Worm (Caenorhabditis elegans) whole organism, mixed stage, embryonic: ENCODE measurements around the gene daf-22.

Source experiments
- M03D4.4 ChIP-seq: sonication (generic microtip); optimal IDR thresholded peaks from 2 replicates; lab custom pipeline; 2017; ENCODE audit warnings: mild to moderate bottlenecking, missing genetic modification characterization, missing compliant biosample characterization
- blmp-1 ChIP-seq: fragments of 150-350 bp; optimal IDR thresholded peaks from 2 replicates; lab custom pipeline; 2014; ENCODE audit warnings: missing biosample characterization, missing genetic modification characterization
- ceh-39 ChIP-seq: fragments of 150-350 bp; optimal IDR thresholded peaks from 2 replicates; lab custom pipeline; 2014; ENCODE audit warnings: missing biosample characterization, missing genetic modification characterization
- ceh-43 ChIP-seq: fragments of 200-800 bp; sonication (Bioruptor generic); optimal IDR thresholded peaks from 2 replicates; lab custom pipeline; 2018; ENCODE audit warnings: mild to moderate bottlenecking, missing genetic modification characterization, moderate library complexity, missing compliant biosample characterization
- ceh-83 ChIP-seq: fragments of 200-800 bp; sonication (Bioruptor generic); optimal IDR thresholded peaks from 2 replicates; lab custom pipeline; 2018; ENCODE audit warnings: mild to moderate bottlenecking, missing genetic modification characterization, missing compliant biosample characterization
- ces-1 ChIP-seq: fragments of 150-350 bp; optimal IDR thresholded peaks from 2 replicates; lab custom pipeline; 2014; ENCODE audit warnings: missing biosample characterization, missing genetic modification reagents, missing genetic modification characterization
- cnd-1 ChIP-seq: fragments of 200-800 bp; sonication (Bioruptor generic); optimal IDR thresholded peaks from 2 replicates; lab custom pipeline; 2018; ENCODE audit warnings: mild to moderate bottlenecking, missing genetic modification characterization, missing compliant biosample characterization
- drap-1 ChIP-seq: fragments of 200-800 bp; sonication (Bioruptor generic); optimal IDR thresholded peaks from 3 replicates; lab custom pipeline; 2018; ENCODE audit warnings: mild to moderate bottlenecking, missing genetic modification characterization, missing compliant biosample characterization
- elt-1 ChIP-seq: sonication (generic microtip); optimal IDR thresholded peaks from 2 replicates; lab custom pipeline; 2017; ENCODE audit warnings: missing genetic modification characterization, mild to moderate bottlenecking, missing compliant biosample characterization, antibody characterized with exemption, moderate library complexity, borderline replicate concordance; ENCODE audit not compliant: insufficient read depth
- flh-1 ChIP-seq: fragments of 200-800 bp; sonication (Bioruptor generic); optimal IDR thresholded peaks from 2 replicates; lab custom pipeline; 2018; ENCODE audit warnings: mild to moderate bottlenecking, missing genetic modification characterization, moderate library complexity, missing compliant biosample characterization
- ham-2 ChIP-seq: fragments of 200-800 bp; sonication (Bioruptor generic); optimal IDR thresholded peaks from 2 replicates; lab custom pipeline; 2018; ENCODE audit warnings: mild to moderate bottlenecking, missing genetic modification characterization, missing compliant biosample characterization
- hlh-1 ChIP-seq: fragments of 150-350 bp; optimal IDR thresholded peaks from 2 replicates; lab custom pipeline; 2014; ENCODE audit warnings: missing biosample characterization, missing genetic modification reagents, missing genetic modification characterization
- lin-13 ChIP-seq: fragments of 150-350 bp; optimal IDR thresholded peaks from 2 replicates; lab custom pipeline; 2014; ENCODE audit warnings: missing biosample characterization, missing genetic modification characterization
- lin-32 ChIP-seq: fragments of 200-800 bp; sonication (Bioruptor generic); optimal IDR thresholded peaks from 2 replicates; lab custom pipeline; 2018; ENCODE audit warnings: mild to moderate bottlenecking, missing genetic modification characterization, missing compliant biosample characterization
- lsy-2 ChIP-seq: fragments of 150-350 bp; optimal IDR thresholded peaks from 2 replicates; lab custom pipeline; 2014; ENCODE audit warnings: missing biosample characterization, missing genetic modification characterization
- mab-5 ChIP-seq: fragments of 150-350 bp; optimal IDR thresholded peaks from 2 replicates; lab custom pipeline; 2014; ENCODE audit warnings: missing biosample characterization, missing genetic modification characterization
- mep-1 ChIP-seq: fragments of 150-350 bp; optimal IDR thresholded peaks from 2 replicates; lab custom pipeline; 2017; ENCODE audit warnings: missing biosample characterization, missing genetic modification reagents, missing genetic modification characterization, inconsistent platforms
- mls-2 ChIP-seq: sonication (generic microtip); optimal IDR thresholded peaks from 2 replicates; lab custom pipeline; 2016; ENCODE audit warnings: mild to moderate bottlenecking, missing genetic modification characterization, moderate library complexity, missing compliant biosample characterization
- nhr-12 ChIP-seq: fragments of 150-350 bp; optimal IDR thresholded peaks from 2 replicates; lab custom pipeline; 2014; ENCODE audit warnings: missing biosample characterization, missing genetic modification characterization
- nhr-28 ChIP-seq: fragments of 150-350 bp; optimal IDR thresholded peaks from 2 replicates; lab custom pipeline; 2014; ENCODE audit warnings: missing biosample characterization, missing genetic modification characterization
- pha-4 ChIP-seq: fragments of 150-350 bp; optimal IDR thresholded peaks from 2 replicates; lab custom pipeline; 2018; ENCODE audit warnings: missing biosample characterization, missing genetic modification reagents, missing genetic modification characterization
- sem-2 ChIP-seq: fragments of 200-800 bp; sonication (Bioruptor generic); optimal IDR thresholded peaks from 2 replicates; lab custom pipeline; 2018; ENCODE audit warnings: mild to moderate bottlenecking, missing genetic modification characterization, missing compliant biosample characterization
- sptf-1 ChIP-seq: sonication (generic microtip); optimal IDR thresholded peaks from 2 replicates; lab custom pipeline; 2017; ENCODE audit warnings: mild to moderate bottlenecking, missing genetic modification characterization, moderate library complexity, missing compliant biosample characterization
- tbx-8 ChIP-seq: fragments of 200-800 bp; sonication (Bioruptor generic); optimal IDR thresholded peaks from 2 replicates; lab custom pipeline; 2018; ENCODE audit warnings: mild to moderate bottlenecking, missing genetic modification characterization, moderate library complexity, missing compliant biosample characterization
- unc-120 ChIP-seq: sonication (generic microtip); optimal IDR thresholded peaks from 2 replicates; lab custom pipeline; 2017; ENCODE audit warnings: missing genetic modification characterization, missing compliant biosample characterization; ENCODE audit not compliant: poor library complexity, severe bottlenecking
- unc-39 ChIP-seq: fragments of 150-350 bp; optimal IDR thresholded peaks from 2 replicates; lab custom pipeline; 2014; ENCODE audit warnings: missing biosample characterization, missing genetic modification characterization
- unc-62 ChIP-seq: fragments of 150-350 bp; optimal IDR thresholded peaks from 2 replicates; lab custom pipeline; 2014; ENCODE audit warnings: missing biosample characterization, missing genetic modification reagents, missing genetic modification characterization
- zip-8 ChIP-seq: fragments of 150-350 bp; optimal IDR thresholded peaks from 2 replicates; lab custom pipeline; 2014; ENCODE audit warnings: missing biosample characterization, missing genetic modification characterization

daf-22 gene

DNA sequence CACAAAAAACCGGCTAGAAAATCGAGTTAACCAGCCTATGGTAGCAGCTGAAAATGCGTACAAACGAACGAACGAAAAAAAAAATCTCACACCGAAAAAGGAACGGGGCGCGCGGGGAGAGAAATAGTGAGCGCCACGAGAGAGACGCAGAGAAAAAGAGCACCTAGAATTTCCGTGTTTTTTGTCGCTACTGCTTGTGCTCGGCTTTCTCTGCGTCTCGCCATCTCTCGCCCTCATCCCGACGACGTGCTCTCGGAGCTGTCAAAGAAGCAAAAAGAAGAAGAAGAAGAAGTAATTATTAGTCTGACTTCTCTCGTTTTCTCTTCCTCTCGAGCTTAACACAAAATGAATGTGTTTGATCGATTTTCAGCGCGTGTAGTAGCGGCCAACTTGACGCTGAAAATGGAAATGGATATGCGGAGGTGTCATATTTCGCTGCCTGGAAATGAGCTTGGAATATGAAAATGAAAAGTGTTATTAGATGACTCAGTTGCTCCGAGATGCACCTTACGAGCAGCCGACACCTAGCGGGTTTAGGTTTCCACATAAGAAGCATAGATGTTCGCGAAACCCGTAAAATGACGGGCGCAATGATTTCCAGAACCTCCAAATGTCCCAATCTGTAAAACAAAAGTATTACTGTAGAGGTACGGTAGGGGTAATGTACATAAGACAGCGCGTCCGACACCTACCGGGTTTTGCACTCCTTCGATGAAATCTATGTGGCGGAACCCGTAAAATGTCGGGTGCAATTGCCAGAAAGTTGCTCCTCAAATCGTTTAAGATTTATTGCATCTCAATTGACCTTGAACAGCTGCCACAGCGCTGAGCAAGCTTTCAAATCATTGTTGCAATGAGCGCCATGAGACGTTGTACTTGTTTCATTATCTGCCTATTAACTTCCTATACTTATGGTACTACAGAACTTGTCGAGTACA is 42.6 kb downstream of the daf-22 start, which contains the start of gene btb-14:
Gene btb-14, plus strand, starts transcription at position 839 of the 938 bp plus-strand sequence.
- TF ChIP-seq ceh-43 (no peak), unc-39 (tag; lab: Kevin White, UChicago) (peak; percentile 23), mab-5 (no peak), hlh-1 (tag; lab: Kevin White, UChicago) (peak; percentile 0), M03D4.4 (no peak), nhr-12 (tag; lab: Kevin White, UChicago) (no peak), unc-120 (tag; lab: Kevin White, UChicago) (no peak), nhr-28 (no peak)

DNA sequence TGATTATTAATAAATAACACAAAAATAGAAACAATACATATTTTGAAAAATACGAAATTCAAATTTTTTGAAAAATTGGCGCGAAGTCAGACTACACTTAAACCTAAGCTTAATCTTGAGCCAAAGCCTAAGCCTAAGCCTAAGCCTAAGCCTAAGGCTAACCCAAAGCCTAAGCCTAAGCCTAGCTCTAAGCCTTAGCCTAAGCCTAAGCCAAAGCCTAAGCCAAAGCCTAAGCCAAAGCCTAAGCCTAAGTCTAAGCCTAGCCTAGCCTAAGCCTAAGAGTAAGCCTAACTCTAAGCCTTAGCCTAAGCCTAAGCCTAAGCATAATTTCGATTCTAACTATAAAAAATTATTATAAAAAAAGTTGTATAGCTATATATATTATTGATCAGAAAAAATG is 44.6 kb downstream of the daf-22 start:
- TF ChIP-seq sem-2 (GFP tag; lab: Kevin White, UChicago) (no peak), mls-2 (tag; lab: Kevin White, UChicago) (no peak), zip-8 (no peak), lin-32 (GFP tag; lab: Kevin White, UChicago) (no peak), ham-2 (peak; percentile 12), mep-1 (tag; lab: Kevin White, UChicago) (no peak), elt-1 (tag; lab: Kevin White, UChicago) (no peak)

DNA sequence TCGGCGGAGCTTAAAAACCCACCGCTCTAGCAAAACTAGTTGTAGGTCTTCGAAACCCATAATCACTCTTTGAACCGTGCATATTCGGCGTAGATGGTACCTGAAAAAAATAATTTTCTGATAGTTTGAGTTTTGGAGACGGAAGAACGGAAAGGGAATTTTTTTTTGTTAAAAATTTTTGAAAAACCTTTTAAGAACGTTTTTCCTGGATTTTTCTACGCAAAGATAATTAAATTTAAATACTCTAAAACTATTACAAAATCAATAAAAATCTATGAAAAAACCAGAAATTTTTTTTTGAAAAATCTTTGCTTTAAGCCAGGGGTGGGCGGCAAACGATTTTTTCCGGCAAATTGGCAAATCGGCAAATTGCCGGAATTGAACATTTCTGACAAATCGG is 46.1 kb downstream of the daf-22 start, which contains the start of gene marc-5:
Gene marc-5, minus strand, starts transcription at position 101 of the 400 bp plus-strand sequence.
- no peak for TF ChIP-seq flh-1 (GFP tag; lab: Kevin White, UChicago)
- TF ChIP-seq unc-39 (tag; lab: Kevin White, UChicago): no peak
- no peak for TF ChIP-seq blmp-1 (tag; lab: Kevin White, UChicago)
- TF ChIP-seq lsy-2: no peak
- no peak for TF ChIP-seq unc-62

DNA sequence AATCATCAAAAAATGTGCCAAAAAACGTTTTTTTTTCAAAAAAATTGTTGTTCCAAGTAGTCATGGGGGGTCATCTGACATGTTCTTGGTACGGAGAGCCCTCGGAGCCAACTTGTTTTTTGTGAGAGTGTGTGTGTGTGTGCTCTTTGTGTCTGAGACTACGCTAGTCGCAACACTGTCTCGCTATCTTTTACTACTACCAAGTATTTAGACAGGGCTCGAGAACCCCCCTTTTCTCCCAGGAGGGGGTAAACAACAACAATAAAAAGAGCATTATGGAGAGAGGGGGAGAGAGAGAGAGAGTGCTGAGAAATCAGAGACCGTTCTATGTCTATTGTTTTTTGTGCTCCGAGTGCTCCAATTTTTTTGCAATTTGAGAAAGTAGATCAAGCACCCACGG is 46.7 kb downstream of the daf-22 start:
- TF ChIP-seq blmp-1 (tag; lab: Kevin White, UChicago) (no peak), ceh-39 (tag; lab: Kevin White, UChicago) (no peak), drap-1 (GFP tag; lab: Kevin White, UChicago) (no peak), lin-13 (no peak), tbx-8 (no peak), ceh-83 (no peak), cnd-1 (tag; lab: Kevin White, UChicago) (no peak), pha-4 (tag; lab: Kevin White, UChicago) (no peak), mls-2 (tag; lab: Kevin White, UChicago) (no peak)

DNA sequence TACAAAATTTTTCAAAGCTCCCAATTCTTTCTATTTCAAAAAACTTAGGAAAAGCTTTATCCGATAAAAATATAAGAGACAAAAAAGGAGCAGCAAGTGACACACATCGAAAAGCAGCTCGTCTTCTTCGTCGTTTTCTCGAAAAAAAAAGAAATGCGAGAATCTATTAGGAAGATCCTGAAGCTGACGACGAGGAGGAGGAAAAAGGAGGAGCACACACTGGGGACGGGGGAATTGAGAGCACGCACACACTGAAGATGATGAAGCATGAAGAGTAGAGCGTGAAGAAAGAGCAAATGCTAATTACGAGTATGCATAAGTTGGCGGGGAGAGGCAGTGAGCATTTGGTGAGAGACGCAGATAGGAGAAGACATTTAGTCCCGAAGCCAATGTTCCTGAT is 51.6 kb downstream of the daf-22 start:
- TF ChIP-seq M03D4.4 (no peak), lsy-2 (no peak), ces-1 (GFP tag; lab: Kevin White, UChicago) (peak; percentile 64), sptf-1 (tag; lab: Kevin White, UChicago) (no peak)
